Worm (Caenorhabditis elegans): ENCODE results near the gene sup-36.
"Not testable (repeated sequence)": the region's sequence is repeated elsewhere in the genome, so short reads cannot be mapped to it uniquely, and the experiment has no call there.

ce11 chrIV:6594871-6595270, 6.6 kb upstream of the sup-36 start, which contains the start of gene nspb-3:
- TF ChIP-seq ces-1 (GFP tag; optimal IDR thresholded peaks at IDR 0.05); zip-8 (tag; optimal IDR thresholded peaks at IDR 0.05); nhr-76 (tag; optimal IDR thresholded peaks at IDR 0.05); nhr-12 (tag; optimal IDR thresholded peaks at IDR 0.05); mep-1 (tag; optimal IDR thresholded peaks at IDR 0.05): not testable (repeated sequence)
